Worm (Caenorhabditis elegans) whole organism, L4/young adult: ENCODE results near the gene C14H10.3.

Experiments
- W03F9.2 ChIP-seq: fragments of 150-350 bp; optimal IDR thresholded peaks from 2 replicates; lab custom pipeline; 2014; ENCODE audit warnings: missing biosample characterization, missing genetic modification characterization
- dao-5 ChIP-seq: sonication (generic microtip); optimal IDR thresholded peaks from 2 replicates; lab custom pipeline; 2016; ENCODE audit warnings: missing genotype, missing genetic modification characterization, moderate library complexity, missing compliant biosample characterization
- him-1 ChIP-seq: sonication (generic microtip); optimal IDR thresholded peaks from 2 replicates; lab custom pipeline; 2016; ENCODE audit warnings: missing genotype, missing genetic modification reagents, missing genetic modification characterization, missing compliant biosample characterization

The C14H10.3 gene

ce11 chrX:10230872-10231271 lies 2.9 kb upstream of the C14H10.3 start:
- TF ChIP-seq him-1 (tag; lab: Kevin White, UChicago) (no peak), dao-5 (tag; lab: Kevin White, UChicago) (no peak), W03F9.2 (tag; lab: Kevin White, UChicago) (no peak)

DNA sequence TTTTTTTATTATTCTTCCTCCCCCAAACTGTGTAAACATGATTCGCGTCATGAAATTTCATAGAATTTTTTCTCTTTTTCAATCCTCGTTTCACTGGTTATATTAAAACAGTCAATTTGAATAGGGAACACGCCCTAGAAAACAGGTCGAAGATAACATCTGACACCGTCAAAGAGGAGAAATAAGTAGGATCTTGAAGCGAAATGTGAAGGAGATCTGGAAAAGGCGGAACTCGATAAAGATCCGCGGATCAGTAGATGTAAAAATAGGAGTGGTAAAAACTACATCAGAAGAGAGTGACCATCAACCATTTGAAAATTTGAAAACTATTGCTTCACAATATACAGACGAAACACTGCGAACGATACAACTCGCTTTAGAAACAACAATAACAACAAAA lies 720 bp downstream of the C14H10.3 start:
- TF ChIP-seq him-1 (tag; lab: Kevin White, UChicago), result no peak

DNA sequence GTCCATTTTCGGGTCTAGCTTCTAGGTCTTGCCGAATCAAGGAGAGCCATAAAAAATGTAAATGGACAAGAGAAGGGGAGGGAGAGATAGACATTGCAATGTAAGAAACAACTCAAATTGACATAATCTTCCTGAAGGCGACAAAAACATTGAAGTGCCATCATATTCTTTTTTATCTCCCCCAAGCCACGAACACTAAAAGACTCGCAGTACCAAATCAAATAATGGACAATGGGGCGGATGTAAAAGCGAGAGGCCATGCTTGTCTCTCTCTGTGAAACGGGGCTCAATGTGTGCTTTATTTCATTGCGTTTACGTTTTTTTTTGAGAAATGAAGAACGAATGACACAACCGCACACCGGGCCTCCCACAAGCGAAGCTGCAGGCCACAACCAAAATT lies 2.1 kb downstream of the C14H10.3 start:
- TF ChIP-seq him-1 (tag; lab: Kevin White, UChicago) (no peak), dao-5 (tag; lab: Kevin White, UChicago) (no peak), W03F9.2 (tag; lab: Kevin White, UChicago) (no peak)

ce11 chrX:10219184-10219705 lies 8.7 kb downstream of the C14H10.3 start:
- no peak for TF ChIP-seq dao-5 (tag; lab: Kevin White, UChicago)
- no peak for TF ChIP-seq him-1 (tag; lab: Kevin White, UChicago)
- no peak for TF ChIP-seq W03F9.2 (tag; lab: Kevin White, UChicago)

ce11 chrX:10218779-10219178 lies 9.2 kb downstream of the C14H10.3 start, which contains the start of gene F44A6.5:
F44A6.5 (minus strand) TSS chrX:10218929.
- no peak for TF ChIP-seq dao-5 (tag; lab: Kevin White, UChicago)

- no peak for TF ChIP-seq him-1 (tag; lab: Kevin White, UChicago)
- TF ChIP-seq dao-5 (tag; lab: Kevin White, UChicago), result no peak
- TF ChIP-seq W03F9.2 (tag; lab: Kevin White, UChicago), result no peak
Observed at ce11 chrX:10216857-10217256, 11.1 kb downstream of the C14H10.3 start.

DNA sequence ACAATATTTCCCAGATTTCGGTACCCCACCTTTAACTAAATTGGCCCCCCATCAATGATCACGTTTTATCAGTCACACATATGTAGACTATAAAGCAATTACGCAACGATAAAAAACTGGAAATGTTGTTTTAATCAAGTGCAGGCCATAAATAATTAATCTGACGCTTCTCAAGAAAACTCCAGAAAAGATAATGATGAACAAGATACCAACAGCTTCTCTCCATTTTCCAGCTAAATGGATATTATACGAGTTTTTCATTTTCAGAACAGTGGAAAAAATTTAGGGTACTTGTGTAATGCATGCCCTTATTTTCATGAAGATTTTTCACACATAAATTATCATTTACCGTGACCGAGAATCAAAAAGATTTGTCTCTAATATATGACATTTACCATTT lies 11.6 kb downstream of the C14H10.3 start:
- TF ChIP-seq dao-5 (tag; lab: Kevin White, UChicago), result no peak

ce11 chrX:10215429-10215828 lies 12.5 kb downstream of the C14H10.3 start, which contains the start of gene F44A6.4:
F44A6.4 (minus strand) TSS chrX:10215495.
- no peak for TF ChIP-seq W03F9.2 (tag; lab: Kevin White, UChicago)
- TF ChIP-seq dao-5 (tag; lab: Kevin White, UChicago), result no peak
- TF ChIP-seq him-1 (tag; lab: Kevin White, UChicago), result no peak

DNA sequence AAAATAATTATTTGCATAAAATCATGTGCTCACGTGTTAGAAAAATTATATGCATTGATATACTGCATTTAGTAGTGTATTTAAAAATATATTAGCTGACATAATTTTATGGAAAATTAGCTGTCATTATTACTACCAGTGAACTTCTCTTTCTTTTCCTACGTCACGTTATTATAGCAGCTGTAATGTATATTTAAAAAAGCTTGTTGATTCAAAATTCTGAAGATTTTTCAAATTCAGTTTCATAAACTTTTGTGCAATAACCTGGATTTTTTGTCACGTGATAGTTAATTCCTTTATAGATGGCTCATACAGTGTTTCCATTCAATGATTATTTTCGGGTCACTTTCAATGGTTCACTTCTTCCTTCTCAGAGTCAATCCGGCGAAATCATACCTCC lies 15.5 kb downstream of the C14H10.3 start, which contains the start of gene F44A6.3:
TSS of gene F44A6.3 (plus strand) at position 301 of the 400 bp plus-strand sequence.
- TF ChIP-seq W03F9.2 (tag; lab: Kevin White, UChicago) (no peak), him-1 (tag; lab: Kevin White, UChicago) (no peak), dao-5 (tag; lab: Kevin White, UChicago) (no peak)

DNA sequence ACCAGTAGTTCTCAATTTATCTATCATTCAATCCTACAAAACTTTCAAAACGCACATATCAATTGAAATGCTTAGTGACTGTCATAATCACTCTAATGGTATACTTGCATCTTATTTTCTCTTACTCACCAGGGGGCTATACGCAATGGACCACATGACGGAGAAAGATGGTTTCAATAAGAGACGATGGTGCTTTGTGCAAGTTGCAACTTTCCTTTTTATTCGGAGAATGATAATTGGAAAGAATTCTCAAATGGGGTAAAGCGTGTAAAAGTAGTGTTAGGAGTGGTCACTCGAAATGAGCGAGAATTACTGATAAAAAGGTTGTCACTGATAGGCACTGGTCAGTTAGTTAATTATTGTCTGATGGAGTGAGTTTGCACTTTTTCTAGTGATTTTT lies 19.5 kb downstream of the C14H10.3 start:
- TF ChIP-seq W03F9.2 (tag; lab: Kevin White, UChicago) (no peak), him-1 (tag; lab: Kevin White, UChicago) (no peak), dao-5 (tag; lab: Kevin White, UChicago) (no peak)

DNA sequence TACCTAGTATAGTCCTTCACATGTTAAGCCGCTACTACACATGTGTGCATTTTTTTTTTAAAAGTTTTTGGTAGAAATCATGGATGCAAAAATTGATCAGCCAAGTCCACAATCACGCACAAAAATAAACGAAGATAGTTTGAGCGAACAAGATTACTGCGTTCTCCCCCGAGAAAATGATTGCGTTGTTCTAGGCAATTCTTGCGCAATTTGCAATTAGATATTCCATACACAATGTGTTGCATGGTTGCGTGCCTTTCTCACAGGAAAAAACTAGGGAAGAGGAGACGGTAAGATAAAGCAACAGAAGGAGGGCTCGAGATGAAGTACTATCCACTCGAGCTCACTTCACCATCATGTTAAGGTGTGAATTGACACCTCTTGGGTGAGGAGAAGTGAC lies 21.9 kb downstream of the C14H10.3 start:
- TF ChIP-seq W03F9.2 (tag; lab: Kevin White, UChicago) (no peak), dao-5 (tag; lab: Kevin White, UChicago) (no peak), him-1 (tag; lab: Kevin White, UChicago) (no peak)

ce11 chrX:10205321-10205720 lies 22.6 kb downstream of the C14H10.3 start, which contains the start of gene sex-1:
sex-1 (minus strand) TSS chrX:10205421.
- no peak for TF ChIP-seq him-1 (tag; lab: Kevin White, UChicago)
- no peak for TF ChIP-seq dao-5 (tag; lab: Kevin White, UChicago)
- TF ChIP-seq W03F9.2 (tag; lab: Kevin White, UChicago), result no peak

- TF ChIP-seq him-1 (tag; lab: Kevin White, UChicago) (no peak), dao-5 (tag; lab: Kevin White, UChicago) (no peak), W03F9.2 (tag; lab: Kevin White, UChicago) (no peak)
Observed at ce11 chrX:10204313-10205063, 23.4 kb downstream of the C14H10.3 start.

ce11 chrX:10203501-10203900 lies 24.4 kb downstream of the C14H10.3 start:
- TF ChIP-seq dao-5 (tag; lab: Kevin White, UChicago) (no peak), him-1 (tag; lab: Kevin White, UChicago) (no peak), W03F9.2 (tag; lab: Kevin White, UChicago) (no peak)
